Worm (Caenorhabditis elegans) whole organism, midembryonic: Measurements from ENCODE around the gene grd-14.

ENCODE experiments used
- T22C8.4 ChIP-seq: fragments of 200-800 bp; sonication (Bioruptor generic); IDR thresholded peaks from 2 replicates; pipeline ENCODE4 v1.3.6; 2022; ENCODE audit warnings: missing genetic modification characterization, missing compliant biosample characterization
- cog-1 ChIP-seq: sonication (generic microtip); optimal IDR thresholded peaks from 2 replicates; lab custom pipeline; 2016; ENCODE audit warnings: missing genetic modification characterization, missing compliant biosample characterization
- flt-1 ChIP-seq: fragments of 200-800 bp; sonication (Bioruptor generic); IDR thresholded peaks from 2 replicates; pipeline ENCODE4 v1.3.6; 2022; ENCODE audit warnings: missing genetic modification characterization, missing compliant biosample characterization
- klf-2 ChIP-seq: fragments of 200-800 bp; sonication (Bioruptor generic); conservative IDR thresholded peaks from 2 replicates; pipeline ENCODE4 v1.3.6; 2022; ENCODE audit warnings: missing genetic modification reagents, missing genetic modification characterization, missing compliant biosample characterization
- med-1 ChIP-seq: sonication (generic microtip); optimal IDR thresholded peaks from 2 replicates; lab custom pipeline; 2017; ENCODE audit warnings: missing genetic modification characterization, mild to moderate bottlenecking, missing compliant biosample characterization, antibody characterized with exemption, missing genetic modification reagents; ENCODE audit not compliant: insufficient read depth
- ref-1 ChIP-seq: fragments of 200-800 bp; sonication (Bioruptor generic); conservative IDR thresholded peaks from 2 replicates; pipeline ENCODE4 v1.3.6; 2022; ENCODE audit warnings: missing genetic modification reagents, missing genetic modification characterization, missing compliant biosample characterization
- tab-1 ChIP-seq: fragments of 200-800 bp; sonication (Bioruptor generic); IDR thresholded peaks from 2 replicates; pipeline ENCODE4 v1.3.6; 2022; ENCODE audit warnings: missing genetic modification characterization, missing compliant biosample characterization
- ztf-23 ChIP-seq: fragments of 200-800 bp; sonication (Bioruptor generic); IDR thresholded peaks from 2 replicates; pipeline ENCODE4 v1.3.6; 2022; ENCODE audit warnings: missing genetic modification reagents, missing genetic modification characterization, missing compliant biosample characterization
- ztf-29 ChIP-seq: fragments of 200-800 bp; sonication (Bioruptor generic); IDR thresholded peaks from 2 replicates; pipeline ENCODE4 v1.3.6; 2022; ENCODE audit warnings: missing genetic modification reagents, missing genetic modification characterization, missing compliant biosample characterization

grd-14 gene

ce11 chrX:8492750-8493149, 7.1 kb upstream of the grd-14 start:
- TF ChIP-seq ztf-23 (GFP tag; lab: Robert Waterston, UW) (no peak), flt-1 (no peak), ref-1 (GFP tag; lab: Robert Waterston, UW) (no peak), tab-1 (GFP tag; lab: Robert Waterston, UW) (no peak), T22C8.4 (GFP tag; lab: Robert Waterston, UW) (no peak), ztf-29 (GFP tag; lab: Robert Waterston, UW) (no peak), med-1 (GFP tag; lab: Kevin White, UChicago) (no peak)

ce11 chrX:8495005-8495404, 4.8 kb upstream of the grd-14 start, which contains the start of gene T01B10.5:
Gene T01B10.5, plus strand, starts transcription at chrX:8495305.
- TF ChIP-seq flt-1 (no peak), ztf-29 (GFP tag; lab: Robert Waterston, UW) (no peak), tab-1 (GFP tag; lab: Robert Waterston, UW) (no peak), ref-1 (GFP tag; lab: Robert Waterston, UW) (no peak), cog-1 (no peak), klf-2 (GFP tag; lab: Robert Waterston, UW) (no peak), med-1 (GFP tag; lab: Kevin White, UChicago) (no peak), ztf-23 (GFP tag; lab: Robert Waterston, UW) (no peak), T22C8.4 (GFP tag; lab: Robert Waterston, UW) (no peak)

DNA sequence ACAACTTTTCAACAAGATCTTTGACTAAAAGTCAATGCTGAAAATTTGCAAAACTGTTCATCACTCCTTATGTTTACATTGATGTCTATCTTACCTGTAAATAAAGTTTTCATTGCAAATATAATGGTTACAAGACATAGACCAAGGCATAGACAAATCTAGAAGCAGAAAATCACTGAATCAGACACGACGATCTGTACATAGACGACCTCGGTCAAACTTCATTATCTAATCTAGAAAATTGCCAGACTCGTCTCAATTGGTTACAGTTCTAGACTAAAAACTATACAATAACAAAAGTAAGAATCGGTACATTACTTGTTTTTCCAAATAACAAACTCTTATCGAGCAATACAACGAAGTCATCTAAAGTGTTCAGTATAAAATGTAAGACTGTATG, 1.1 kb downstream of the grd-14 start, which contains the start of gene grd-4:
Gene grd-4, plus strand, starts transcription at position 301 of the 400 bp plus-strand sequence.
- no peak for TF ChIP-seq tab-1 (GFP tag; lab: Robert Waterston, UW)
- TF ChIP-seq med-1 (GFP tag; lab: Kevin White, UChicago): no peak
- no peak for TF ChIP-seq flt-1
- TF ChIP-seq klf-2 (GFP tag; lab: Robert Waterston, UW): no peak

- TF ChIP-seq flt-1 (no peak), ref-1 (GFP tag; lab: Robert Waterston, UW) (no peak), med-1 (GFP tag; lab: Kevin White, UChicago) (no peak), T22C8.4 (GFP tag; lab: Robert Waterston, UW) (no peak), klf-2 (GFP tag; lab: Robert Waterston, UW) (no peak), tab-1 (GFP tag; lab: Robert Waterston, UW) (no peak), ztf-29 (GFP tag; lab: Robert Waterston, UW) (no peak), ztf-23 (GFP tag; lab: Robert Waterston, UW) (no peak), cog-1 (no peak)
These were observed 4.4 kb downstream of the grd-14 start for ce11 chrX:8504207-8504606.

ce11 chrX:8507053-8507452, 7.2 kb downstream of the grd-14 start:
- TF ChIP-seq med-1 (GFP tag; lab: Kevin White, UChicago) (no peak), ztf-23 (GFP tag; lab: Robert Waterston, UW) (no peak), tab-1 (GFP tag; lab: Robert Waterston, UW) (no peak), klf-2 (GFP tag; lab: Robert Waterston, UW) (no peak), ref-1 (GFP tag; lab: Robert Waterston, UW) (no peak), flt-1 (no peak), cog-1 (no peak), T22C8.4 (GFP tag; lab: Robert Waterston, UW) (no peak), ztf-29 (GFP tag; lab: Robert Waterston, UW) (no peak)

- TF ChIP-seq ref-1 (GFP tag; lab: Robert Waterston, UW) (no peak), med-1 (GFP tag; lab: Kevin White, UChicago) (no peak), tab-1 (GFP tag; lab: Robert Waterston, UW) (no peak), ztf-29 (GFP tag; lab: Robert Waterston, UW) (no peak), cog-1 (no peak), klf-2 (GFP tag; lab: Robert Waterston, UW) (no peak)
These were observed 7.8 kb downstream of the grd-14 start, which contains the start of gene H03E18.1 for ce11 chrX:8507576-8507975. Gene H03E18.1, plus strand, starts transcription at chrX:8507876.

- TF ChIP-seq ref-1 (GFP tag; lab: Robert Waterston, UW) (no peak), ztf-29 (GFP tag; lab: Robert Waterston, UW) (no peak), klf-2 (GFP tag; lab: Robert Waterston, UW) (no peak), cog-1 (no peak), med-1 (GFP tag; lab: Kevin White, UChicago) (no peak), tab-1 (GFP tag; lab: Robert Waterston, UW) (no peak), ztf-23 (GFP tag; lab: Robert Waterston, UW) (no peak), flt-1 (no peak), T22C8.4 (GFP tag; lab: Robert Waterston, UW) (no peak)
These were observed 9.3 kb downstream of the grd-14 start for ce11 chrX:8509088-8509487.

DNA sequence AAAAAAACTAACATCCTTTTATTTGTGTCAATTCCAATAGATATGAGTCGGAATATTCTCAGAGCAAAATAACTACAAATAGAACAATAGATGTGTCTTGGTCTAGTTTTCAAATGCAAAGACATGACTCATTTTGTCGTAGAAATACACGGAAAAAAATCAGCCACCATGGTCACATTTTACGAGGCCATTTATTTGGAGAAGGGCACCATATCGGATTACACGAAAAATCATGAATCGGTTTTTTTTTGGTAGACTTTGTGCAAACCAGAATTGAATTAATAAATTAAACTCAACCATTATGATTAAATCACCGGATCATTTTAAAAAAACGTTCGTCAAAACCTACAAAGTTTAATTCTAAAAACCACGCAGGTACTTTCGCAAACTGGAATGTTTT, 20.6 kb downstream of the grd-14 start, which contains the start of gene H03E18.2:
Gene H03E18.2, minus strand, starts transcription at position 101 of the 400 bp plus-strand sequence.
- TF ChIP-seq cog-1: no peak
- TF ChIP-seq ref-1 (GFP tag; lab: Robert Waterston, UW): no peak
- TF ChIP-seq ztf-29 (GFP tag; lab: Robert Waterston, UW): no peak
- TF ChIP-seq med-1 (GFP tag; lab: Kevin White, UChicago): no peak
- no peak for TF ChIP-seq tab-1 (GFP tag; lab: Robert Waterston, UW)
- TF ChIP-seq ztf-23 (GFP tag; lab: Robert Waterston, UW): no peak
- no peak for TF ChIP-seq klf-2 (GFP tag; lab: Robert Waterston, UW)
- no peak for TF ChIP-seq flt-1
- no peak for TF ChIP-seq T22C8.4 (GFP tag; lab: Robert Waterston, UW)

ce11 chrX:8521614-8522013, 21.8 kb downstream of the grd-14 start, which contains the start of gene C03G5.14:
Gene C03G5.14, plus strand, starts transcription at chrX:8521914.
- TF ChIP-seq cog-1 (no peak), T22C8.4 (GFP tag; lab: Robert Waterston, UW) (no peak), ztf-29 (GFP tag; lab: Robert Waterston, UW) (no peak), ztf-23 (GFP tag; lab: Robert Waterston, UW) (no peak), tab-1 (GFP tag; lab: Robert Waterston, UW) (no peak), flt-1 (no peak), ref-1 (GFP tag; lab: Robert Waterston, UW) (no peak), med-1 (GFP tag; lab: Kevin White, UChicago) (no peak)
